Worm (Caenorhabditis elegans): ENCODE data around the gene ZK563.2.

Gene ZK563.2

ce11 chrX:3362378-3362777 is 6.4 kb upstream of the ZK563.2 start, which contains the start of gene dhs-26:
Gene dhs-26 (minus strand): TSS chrX:3362493.
- TF ChIP-seq snpc-4 (tag; optimal IDR thresholded peaks at IDR 0.05) (no peak), aly-2 (tag; optimal IDR thresholded peaks at IDR 0.05) (no peak), ceh-16 (tag; optimal IDR thresholded peaks at IDR 0.05) (no peak), sma-9 (GFP tag; optimal IDR thresholded peaks at IDR 0.05) (no peak), sma-9 (tag; optimal IDR thresholded peaks at IDR 0.05) (no peak), nhr-23 (tag; optimal IDR thresholded peaks at IDR 0.05) (no peak), peb-1 (tag; optimal IDR thresholded peaks at IDR 0.05) (no peak), ama-1 (optimal IDR thresholded peaks at IDR 0.05) (no peak), ztf-11 (tag; optimal IDR thresholded peaks at IDR 0.05) (no peak), ztf-4 (tag; optimal IDR thresholded peaks at IDR 0.05) (no peak)

ce11 chrX:3366782-3367181 is 2.0 kb upstream of the ZK563.2 start:
- no peak for TF ChIP-seq gmeb-1 (tag; optimal IDR thresholded peaks at IDR 0.05)
- TF ChIP-seq crh-2 (tag; optimal IDR thresholded peaks at IDR 0.05) = no peak
- no peak for TF ChIP-seq ztf-4 (tag; optimal IDR thresholded peaks at IDR 0.05)
- TF ChIP-seq lsy-2 (tag; optimal IDR thresholded peaks at IDR 0.05) = no peak
- no peak for TF ChIP-seq Y55F3AM.14 (GFP tag; optimal IDR thresholded peaks at IDR 0.05)
- no peak for TF ChIP-seq snpc-4 (tag; optimal IDR thresholded peaks at IDR 0.05)
- TF ChIP-seq sma-3 (GFP tag; optimal IDR thresholded peaks at IDR 0.05) = no peak
- TF ChIP-seq nhr-129 (tag; optimal IDR thresholded peaks at IDR 0.05) = no peak
- TF ChIP-seq nhr-11 (tag; optimal IDR thresholded peaks at IDR 0.05) = no peak
- TF ChIP-seq blmp-1 (tag; optimal IDR thresholded peaks at IDR 0.05; ENCODE audit: insufficient read depth) = no peak
- TF ChIP-seq elt-3 (tag; optimal IDR thresholded peaks at IDR 0.05) = no peak
- no peak for TF ChIP-seq nhr-25 (tag; optimal IDR thresholded peaks at IDR 0.05)

ce11 chrX:3369442-3369841 is 683 bp downstream of the ZK563.2 start:
- TF ChIP-seq skn-1 (tag; optimal IDR thresholded peaks at IDR 0.05) = no peak
- TF ChIP-seq sem-4 (tag; optimal IDR thresholded peaks at IDR 0.05) = no peak
- TF ChIP-seq blmp-1 (tag; optimal IDR thresholded peaks at IDR 0.05; ENCODE audit: insufficient read depth) = no peak
- no peak for TF ChIP-seq ZK546.5 (tag; optimal IDR thresholded peaks at IDR 0.05)
- no peak for TF ChIP-seq nhr-23 (tag; optimal IDR thresholded peaks at IDR 0.05)
- no peak for TF ChIP-seq nhr-237 (tag; optimal IDR thresholded peaks at IDR 0.05)
- no peak for TF ChIP-seq zag-1 (tag; optimal IDR thresholded peaks at IDR 0.05)
- no peak for TF ChIP-seq mbf-1 (tag; optimal IDR thresholded peaks at IDR 0.05)

ce11 chrX:3371264-3371663 is 2.5 kb downstream of the ZK563.2 start:
- TF ChIP-seq Y55F3AM.14 (GFP tag; optimal IDR thresholded peaks at IDR 0.05) (peak; percentile 66), mbf-1 (tag; optimal IDR thresholded peaks at IDR 0.05) (no peak), R02D3.7 (tag; optimal IDR thresholded peaks at IDR 0.05) (no peak), fos-1 (tag; optimal IDR thresholded peaks at IDR 0.05) (peak; percentile 48), crh-2 (tag; optimal IDR thresholded peaks at IDR 0.05) (peak; percentile 47), nhr-129 (tag; optimal IDR thresholded peaks at IDR 0.05) (peak; percentile 89), F13H6.1 (tag; optimal IDR thresholded peaks at IDR 0.05) (peak; percentile 67), unc-39 (tag; optimal IDR thresholded peaks at IDR 0.05) (no peak), elt-1 (tag; optimal IDR thresholded peaks at IDR 0.05) (no peak), ceh-82 (tag; optimal IDR thresholded peaks at IDR 0.05) (no peak), sma-9 (GFP tag; optimal IDR thresholded peaks at IDR 0.05) (peak; percentile 72), sma-9 (tag; optimal IDR thresholded peaks at IDR 0.05) (no peak), lin-13 (GFP tag; optimal IDR thresholded peaks at IDR 0.05) (peak; percentile 38), ztf-4 (tag; optimal IDR thresholded peaks at IDR 0.05) (no peak), sma-3 (GFP tag; optimal IDR thresholded peaks at IDR 0.05) (peak; percentile 40), snpc-4 (tag; optimal IDR thresholded peaks at IDR 0.05) (peak; percentile 33), zag-1 (tag; optimal IDR thresholded peaks at IDR 0.05) (no peak), elt-3 (tag; optimal IDR thresholded peaks at IDR 0.05) (no peak), C34F6.9 (tag; optimal IDR thresholded peaks at IDR 0.05) (peak; percentile 37), nhr-237 (tag; optimal IDR thresholded peaks at IDR 0.05) (no peak), nhr-11 (tag; optimal IDR thresholded peaks at IDR 0.05) (peak; percentile 40), unc-55 (GFP tag; optimal IDR thresholded peaks at IDR 0.05) (peak; percentile 73), aly-2 (tag; optimal IDR thresholded peaks at IDR 0.05) (no peak), nhr-12 (tag; optimal IDR thresholded peaks at IDR 0.05) (no peak), ztf-1 (GFP tag; conservative IDR thresholded peaks at IDR 0.05) (no peak), lsy-2 (tag; optimal IDR thresholded peaks at IDR 0.05) (peak in 1 of 2 experiments; percentile 32), gmeb-1 (tag; optimal IDR thresholded peaks at IDR 0.05) (peak; percentile 64), lin-11 (tag; optimal IDR thresholded peaks at IDR 0.05) (peak; percentile 7), alr-1 (tag; optimal IDR thresholded peaks at IDR 0.05) (no peak), blmp-1 (tag; optimal IDR thresholded peaks at IDR 0.05; ENCODE audit: insufficient read depth) (no peak), nhr-10 (tag; optimal IDR thresholded peaks at IDR 0.05) (no peak), egl-27 (tag; optimal IDR thresholded peaks at IDR 0.05) (peak; percentile 34), nhr-21 (tag; optimal IDR thresholded peaks at IDR 0.05) (peak; percentile 78), ama-1 (optimal IDR thresholded peaks at IDR 0.05) (no peak), unc-62 (GFP tag; optimal IDR thresholded peaks at IDR 0.05) (no peak), lin-39 (tag; optimal IDR thresholded peaks at IDR 0.05) (no peak), mdl-1 (tag; optimal IDR thresholded peaks at IDR 0.05) (peak in 1 of 2 experiments; percentile 14), ceh-16 (tag; optimal IDR thresholded peaks at IDR 0.05) (no peak), nhr-25 (tag; optimal IDR thresholded peaks at IDR 0.05) (peak; percentile 34), peb-1 (tag; optimal IDR thresholded peaks at IDR 0.05) (no peak), dmd-4 (tag; optimal IDR thresholded peaks at IDR 0.05) (no peak)

All from whole organism, L2 larva.